Worm (Caenorhabditis elegans) whole organism, late embryonic: ENCODE results near the gene atp-4.

Experiments
- C08G9.2 ChIP-seq: sonication (generic microtip); optimal IDR thresholded peaks from 2 replicates; lab custom pipeline; 2016; ENCODE audit warnings: mild to moderate bottlenecking, missing genetic modification characterization, moderate library complexity, missing compliant biosample characterization
- C38D4.7 ChIP-seq: fragments of 200-800 bp; sonication (Bioruptor generic); optimal IDR thresholded peaks from 2 replicates; lab custom pipeline; 2018; ENCODE audit warnings: mild to moderate bottlenecking, missing genetic modification characterization, moderate library complexity, missing compliant biosample characterization
- ama-1 ChIP-seq: fragments of 150-350 bp; optimal IDR thresholded peaks from 2 replicates; lab custom pipeline; 2014
- ceh-18 ChIP-seq: sonication (generic microtip); optimal IDR thresholded peaks from 2 replicates; lab custom pipeline; 2016; ENCODE audit warnings: missing genetic modification characterization, missing compliant biosample characterization
- ceh-2 ChIP-seq: sonication (generic microtip); optimal IDR thresholded peaks from 2 replicates; lab custom pipeline; 2016; ENCODE audit warnings: missing genotype, missing genetic modification characterization, missing compliant biosample characterization
- ceh-31 ChIP-seq: sonication (generic microtip); optimal IDR thresholded peaks from 2 replicates; lab custom pipeline; 2016; ENCODE audit warnings: missing genetic modification characterization, missing compliant biosample characterization
- ceh-34 ChIP-seq: sonication (generic microtip); optimal IDR thresholded peaks from 2 replicates; lab custom pipeline; 2016; ENCODE audit warnings: mild to moderate bottlenecking, missing genetic modification characterization, missing compliant biosample characterization
- ceh-6 ChIP-seq: fragments of 200-800 bp; sonication (Bioruptor generic); optimal IDR thresholded peaks from 2 replicates; lab custom pipeline; 2018; ENCODE audit warnings: mild to moderate bottlenecking, missing genetic modification characterization, missing compliant biosample characterization
- ceh-9 ChIP-seq: sonication (generic microtip); optimal IDR thresholded peaks from 2 replicates; lab custom pipeline; 2016; ENCODE audit warnings: mild to moderate bottlenecking, missing genetic modification characterization, inconsistent platforms, missing compliant biosample characterization
- che-1 ChIP-seq: sonication (generic microtip); optimal IDR thresholded peaks from 2 replicates; lab custom pipeline; 2016; ENCODE audit warnings: mild to moderate bottlenecking, missing genetic modification characterization, missing compliant biosample characterization
- dve-1 ChIP-seq: sonication (generic microtip); optimal IDR thresholded peaks from 2 replicates; lab custom pipeline; 2017; ENCODE audit warnings: antibody characterized with exemption, mild to moderate bottlenecking, missing genetic modification characterization, missing compliant biosample characterization
- elt-2 ChIP-seq: sonication (generic microtip); optimal IDR thresholded peaks from 2 replicates; lab custom pipeline; 2016; ENCODE audit warnings: missing genetic modification reagents, missing genetic modification characterization, missing compliant biosample characterization
- elt-4 ChIP-seq: sonication (generic microtip); optimal IDR thresholded peaks from 2 replicates; lab custom pipeline; 2016; ENCODE audit warnings: missing genetic modification characterization, missing compliant biosample characterization
- ets-4 ChIP-seq: sonication (generic microtip); optimal IDR thresholded peaks from 2 replicates; lab custom pipeline; 2016; ENCODE audit warnings: missing genetic modification characterization, missing compliant biosample characterization
- fkh-6 ChIP-seq: sonication (generic microtip); optimal IDR thresholded peaks from 2 replicates; lab custom pipeline; 2016; ENCODE audit warnings: missing genetic modification characterization, missing compliant biosample characterization
- hlh-13 ChIP-seq: fragments of 200-800 bp; sonication (Bioruptor generic); optimal IDR thresholded peaks from 2 replicates; lab custom pipeline; 2018; ENCODE audit warnings: mild to moderate bottlenecking, missing genetic modification characterization, missing compliant biosample characterization
- hlh-30 ChIP-seq: sonication (generic microtip); optimal IDR thresholded peaks from 2 replicates; lab custom pipeline; 2017; ENCODE audit warnings: antibody characterized with exemption, missing genetic modification characterization, missing compliant biosample characterization; ENCODE audit not compliant: insufficient read depth
- hlh-6 ChIP-seq: sonication (generic microtip); optimal IDR thresholded peaks from 2 replicates; lab custom pipeline; 2016; ENCODE audit warnings: missing genotype, missing genetic modification characterization, missing compliant biosample characterization
- hlh-8 ChIP-seq: sonication (generic microtip); optimal IDR thresholded peaks from 2 replicates; lab custom pipeline; 2016; ENCODE audit warnings: missing genotype, missing genetic modification characterization, missing compliant biosample characterization
- lim-6 ChIP-seq: sonication (generic microtip); optimal IDR thresholded peaks from 2 replicates; lab custom pipeline; 2016; ENCODE audit warnings: missing genetic modification characterization, missing compliant biosample characterization
- mec-3 ChIP-seq: sonication (generic microtip); optimal IDR thresholded peaks from 2 replicates; lab custom pipeline; 2016; ENCODE audit warnings: borderline replicate concordance, missing genetic modification characterization, missing compliant biosample characterization
- nfya-1 ChIP-seq: sonication (generic microtip); optimal IDR thresholded peaks from 2 replicates; lab custom pipeline; 2017; ENCODE audit warnings: missing genetic modification characterization, mild to moderate bottlenecking, missing compliant biosample characterization, antibody characterized with exemption, moderate library complexity
- nhr-11 ChIP-seq: fragments of 150-350 bp; optimal IDR thresholded peaks from 2 replicates; lab custom pipeline; 2014; ENCODE audit warnings: missing biosample characterization, missing genetic modification characterization
- npax-4 ChIP-seq: sonication (generic microtip); optimal IDR thresholded peaks from 2 replicates; lab custom pipeline; 2016; ENCODE audit warnings: missing genetic modification characterization, missing compliant biosample characterization
- odd-2 ChIP-seq: sonication (generic microtip); optimal IDR thresholded peaks from 2 replicates; lab custom pipeline; 2017; ENCODE audit warnings: antibody characterized with exemption, mild to moderate bottlenecking, missing genetic modification characterization, missing compliant biosample characterization
- pat-9 ChIP-seq: fragments of 200-800 bp; sonication (Bioruptor generic); optimal IDR thresholded peaks from 2 replicates; lab custom pipeline; 2018; ENCODE audit warnings: mild to moderate bottlenecking, missing genetic modification characterization, moderate library complexity, missing compliant biosample characterization
- pax-1 ChIP-seq: fragments of 150-350 bp; optimal IDR thresholded peaks from 2 replicates; lab custom pipeline; 2014; ENCODE audit warnings: missing biosample characterization, missing genetic modification characterization
- pha-2 ChIP-seq: sonication (generic microtip); optimal IDR thresholded peaks from 2 replicates; lab custom pipeline; 2017; ENCODE audit warnings: mild to moderate bottlenecking, missing genetic modification characterization, missing compliant biosample characterization
- pqm-1 ChIP-seq: sonication (generic microtip); optimal IDR thresholded peaks from 2 replicates; lab custom pipeline; 2016; ENCODE audit warnings: missing genetic modification characterization, missing compliant biosample characterization
- ref-2 ChIP-seq: sonication (generic microtip); optimal IDR thresholded peaks from 2 replicates; lab custom pipeline; 2016; ENCODE audit warnings: missing genetic modification characterization, missing compliant biosample characterization
- sdc-2 ChIP-seq: sonication (generic microtip); optimal IDR thresholded peaks from 2 replicates; lab custom pipeline; 2016; ENCODE audit warnings: missing genotype, missing genetic modification characterization, missing compliant biosample characterization
- syd-9 ChIP-seq: sonication (generic microtip); optimal IDR thresholded peaks from 2 replicates; lab custom pipeline; 2016; ENCODE audit warnings: mild to moderate bottlenecking, missing genetic modification characterization, moderate library complexity, missing compliant biosample characterization
- tbx-2 ChIP-seq: sonication (generic microtip); optimal IDR thresholded peaks from 2 replicates; lab custom pipeline; 2016; ENCODE audit warnings: missing genetic modification characterization, missing compliant biosample characterization
- tbx-7 ChIP-seq: sonication (generic microtip); optimal IDR thresholded peaks from 2 replicates; lab custom pipeline; 2016; ENCODE audit warnings: missing genotype, missing genetic modification characterization, missing compliant biosample characterization
- ttx-3 ChIP-seq: sonication (generic microtip); optimal IDR thresholded peaks from 2 replicates; lab custom pipeline; 2016; ENCODE audit warnings: missing genetic modification reagents, missing genetic modification characterization, missing compliant biosample characterization
- unc-42 ChIP-seq: sonication (generic microtip); optimal IDR thresholded peaks from 2 replicates; lab custom pipeline; 2016; ENCODE audit warnings: missing genotype, missing genetic modification characterization, missing compliant biosample characterization
- unc-55 ChIP-seq: sonication (generic microtip); optimal IDR thresholded peaks from 2 replicates; lab custom pipeline; 2017; ENCODE audit warnings: missing biosample characterization, missing genetic modification reagents, missing genetic modification characterization

Gene atp-4

DNA sequence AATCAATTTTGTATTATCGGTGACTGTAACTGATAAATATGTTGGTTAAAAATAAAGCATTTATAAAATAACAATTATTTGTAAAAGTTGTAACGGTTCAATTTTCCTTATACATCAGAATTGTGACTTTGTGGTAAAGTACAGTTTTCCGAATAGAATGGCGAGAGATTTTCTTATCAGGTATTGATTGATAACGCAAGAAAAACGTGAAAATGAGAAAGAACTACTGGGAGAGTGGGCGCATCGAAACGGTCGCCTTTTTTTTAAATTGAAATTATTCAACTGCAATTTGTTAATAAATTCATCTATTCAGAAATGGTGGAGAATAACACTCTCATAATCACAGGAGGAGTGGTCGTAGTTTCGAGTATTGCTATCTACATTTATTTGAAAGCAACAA lies 9.4 kb upstream of the atp-4 start, which contains the start of gene hpo-19:
Gene hpo-19 (plus strand): TSS at position 314 of the 400 bp plus-strand sequence.
- TF ChIP-seq pha-2 (tag; lab: Kevin White, UChicago) (no peak), che-1 (tag; lab: Kevin White, UChicago) (no peak), pax-1 (tag; lab: Kevin White, UChicago) (no peak), C38D4.7 (GFP tag; lab: Kevin White, UChicago) (no peak), fkh-6 (tag; lab: Kevin White, UChicago) (no peak)

DNA sequence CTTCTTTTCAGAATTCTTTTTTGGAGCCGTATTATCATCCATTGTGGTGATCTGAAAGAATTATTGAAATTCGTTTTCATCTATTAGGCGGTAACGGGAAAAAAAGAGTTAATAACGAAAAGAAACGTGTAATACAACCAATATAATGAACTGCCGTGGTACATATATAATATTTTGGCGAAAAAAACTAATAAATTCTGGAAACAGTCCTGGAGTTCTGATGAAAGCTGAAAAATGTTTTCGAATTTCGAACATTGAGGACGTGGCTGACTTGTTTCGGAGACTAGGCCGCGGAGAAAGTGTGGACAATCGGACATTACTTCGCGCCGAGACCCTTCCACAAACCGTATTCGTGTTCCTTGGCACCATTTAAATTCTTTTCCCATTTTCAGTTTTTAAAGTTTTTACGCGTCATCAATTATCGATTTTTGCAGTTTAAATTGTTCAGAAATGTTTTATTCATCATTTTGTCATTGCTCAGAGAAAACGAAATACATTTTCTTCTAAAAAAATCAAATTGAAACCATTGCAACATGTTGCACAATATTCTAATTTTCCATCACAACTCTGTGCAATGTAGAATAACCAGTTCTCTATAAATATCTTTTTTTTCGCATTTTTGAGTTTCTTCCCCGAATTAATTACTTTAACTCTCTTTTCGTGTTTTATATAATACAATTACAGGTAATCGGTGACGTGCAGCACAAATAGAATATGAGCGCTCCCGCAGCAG lies 6.7 kb upstream of the atp-4 start, which contains the start of the genes gad-1 and erfa-1:
Gene gad-1 (minus strand): TSS at position 51 of the 733 bp plus-strand sequence.
Gene erfa-1 (plus strand): TSS at position 683 of the 733 bp plus-strand sequence.
- no peak for TF ChIP-seq sdc-2 (tag; lab: Kevin White, UChicago)
- no peak for TF ChIP-seq npax-4 (tag; lab: Kevin White, UChicago)
- peak; percentile 68 for TF ChIP-seq tbx-2
- TF ChIP-seq pax-1 (tag; lab: Kevin White, UChicago) = no peak
- TF ChIP-seq pqm-1 (tag; lab: Kevin White, UChicago) = no peak
- TF ChIP-seq dve-1 (tag; lab: Kevin White, UChicago) = no peak
- no peak for TF ChIP-seq lim-6
- TF ChIP-seq ceh-31 = peak; percentile 74
- no peak for TF ChIP-seq C38D4.7 (GFP tag; lab: Kevin White, UChicago)
- no peak for TF ChIP-seq mec-3
- peak; percentile 7 for TF ChIP-seq ref-2 (tag; lab: Kevin White, UChicago)
- no peak for TF ChIP-seq syd-9 (tag; lab: Kevin White, UChicago)
- no peak for TF ChIP-seq hlh-30 (tag; lab: Kevin White, UChicago)
- no peak for TF ChIP-seq pat-9 (tag; lab: Kevin White, UChicago)
- no peak for TF ChIP-seq unc-55
- TF ChIP-seq ceh-18 (tag; lab: Kevin White, UChicago) = no peak
- no peak for TF ChIP-seq ceh-34
- TF ChIP-seq ceh-6 (GFP tag; lab: Kevin White, UChicago) = no peak
- peak; percentile 67 for TF ChIP-seq ceh-2 (tag; lab: Kevin White, UChicago)
- TF ChIP-seq hlh-13 (GFP tag; lab: Kevin White, UChicago) = no peak
- peak; percentile 53 for TF ChIP-seq ets-4
- TF ChIP-seq odd-2 (tag; lab: Kevin White, UChicago) = no peak
- no peak for TF ChIP-seq hlh-6 (tag; lab: Kevin White, UChicago)
- no peak for TF ChIP-seq elt-2 (tag; lab: Kevin White, UChicago)
- TF ChIP-seq ttx-3 = no peak
- TF ChIP-seq tbx-7 (tag; lab: Kevin White, UChicago) = peak; percentile 7
- TF ChIP-seq ama-1 (lab: Kevin White, UChicago) = no peak
- peak; percentile 15 for TF ChIP-seq hlh-8 (tag; lab: Kevin White, UChicago)
- peak; percentile 80 for TF ChIP-seq C08G9.2 (tag; lab: Kevin White, UChicago)
- TF ChIP-seq fkh-6 (tag; lab: Kevin White, UChicago) = no peak
- TF ChIP-seq nfya-1 (tag; lab: Kevin White, UChicago) = peak; percentile 8
- TF ChIP-seq ceh-9 (tag; lab: Kevin White, UChicago) = no peak
- TF ChIP-seq unc-42 (tag; lab: Kevin White, UChicago) = peak; percentile 35
- no peak for TF ChIP-seq elt-4
- no peak for TF ChIP-seq nhr-11 (tag; lab: Kevin White, UChicago)
